Worm (Caenorhabditis elegans) whole organism, L2 larva: Measurements from ENCODE around the gene T26G10.5.

Experiments used
- C34F6.9 ChIP-seq: fragments of 150-350 bp; optimal IDR thresholded peaks from 2 replicates; lab custom pipeline; 2014; ENCODE audit warnings: missing biosample characterization, missing genetic modification characterization
- F13H6.1 ChIP-seq: sonication (generic microtip); optimal IDR thresholded peaks from 2 replicates; lab custom pipeline; 2016; ENCODE audit warnings: missing genetic modification characterization, missing compliant biosample characterization
- R02D3.7 ChIP-seq: fragments of 150-350 bp; optimal IDR thresholded peaks from 2 replicates; lab custom pipeline; 2014; ENCODE audit warnings: missing biosample characterization, missing genetic modification characterization
- Y55F3AM.14 ChIP-seq: fragments of 200-800 bp; sonication (Bioruptor generic); optimal IDR thresholded peaks from 2 replicates; lab custom pipeline; 2018; ENCODE audit warnings: mild to moderate bottlenecking, missing genetic modification characterization, missing compliant biosample characterization
- ZK546.5 ChIP-seq: sonication (generic microtip); optimal IDR thresholded peaks from 2 replicates; lab custom pipeline; 2017; ENCODE audit warnings: missing biosample characterization, missing genetic modification characterization
- aly-2 ChIP-seq: fragments of 150-350 bp; optimal IDR thresholded peaks from 2 replicates; lab custom pipeline; 2014; ENCODE audit warnings: missing biosample characterization, missing genetic modification characterization
- ama-1 ChIP-seq: fragments of 150-350 bp; optimal IDR thresholded peaks from 2 replicates; lab custom pipeline; 2018; ENCODE audit warnings: inconsistent platforms
- blmp-1 ChIP-seq: sonication (generic microtip); optimal IDR thresholded peaks from 2 replicates; lab custom pipeline; 2017; ENCODE audit warnings: missing genetic modification characterization, mild to moderate bottlenecking, missing compliant biosample characterization, antibody characterized with exemption, moderate library complexity; ENCODE audit not compliant: insufficient read depth
- crh-2 ChIP-seq: sonication (generic microtip); optimal IDR thresholded peaks from 2 replicates; lab custom pipeline; 2017; ENCODE audit warnings: missing biosample characterization, missing genetic modification characterization
- egl-27 ChIP-seq: sonication (generic microtip); optimal IDR thresholded peaks from 3 replicates; lab custom pipeline; 2017; ENCODE audit warnings: missing biosample characterization, missing genetic modification reagents, missing genetic modification characterization
- elt-1 ChIP-seq: fragments of 150-350 bp; optimal IDR thresholded peaks from 2 replicates; lab custom pipeline; 2014; ENCODE audit warnings: missing biosample characterization, missing genetic modification characterization
- fos-1 ChIP-seq: fragments of 150-350 bp; optimal IDR thresholded peaks from 2 replicates; lab custom pipeline; 2014; ENCODE audit warnings: missing biosample characterization, missing genetic modification characterization
- gmeb-1 ChIP-seq: fragments of 150-350 bp; optimal IDR thresholded peaks from 2 replicates; lab custom pipeline; 2014; ENCODE audit warnings: missing biosample characterization, missing genetic modification characterization
- lin-11 ChIP-seq: fragments of 150-350 bp; sonication (generic microtip); optimal IDR thresholded peaks from 2 replicates; lab custom pipeline; 2014; ENCODE audit warnings: missing biosample characterization, missing genetic modification characterization, inconsistent platforms, mixed read lengths
- lin-13 ChIP-seq: fragments of 150-350 bp; optimal IDR thresholded peaks from 2 replicates; lab custom pipeline; 2014; ENCODE audit warnings: missing biosample characterization, missing genetic modification reagents, missing genetic modification characterization
- lin-39 ChIP-seq: fragments of 150-350 bp; optimal IDR thresholded peaks from 2 replicates; lab custom pipeline; 2014; ENCODE audit warnings: missing biosample characterization, missing genetic modification reagents, missing genetic modification characterization
- lsy-2 ChIP-seq, 2 experiments: fragments of 150-350 bp in 1 of 2; sonication (generic microtip) in 1 of 2; optimal IDR thresholded peaks; 2 replicates each; lab custom pipeline; 2014 to 2017; ENCODE audit warnings: missing biosample characterization in 2 of 2, missing genetic modification characterization in 2 of 2
- mab-5 ChIP-seq: fragments of 150-350 bp; optimal IDR thresholded peaks from 2 replicates; lab custom pipeline; 2014; ENCODE audit warnings: missing biosample characterization, missing genetic modification characterization
- mbf-1 ChIP-seq: sonication (generic microtip); optimal IDR thresholded peaks from 2 replicates; lab custom pipeline; 2017; ENCODE audit warnings: missing biosample characterization, missing genetic modification characterization
- mdl-1 ChIP-seq, 2 experiments: fragments of 150-350 bp in 1 of 2; sonication (generic microtip) in 1 of 2; optimal IDR thresholded peaks; 2 replicates each; lab custom pipeline; 2017; ENCODE audit warnings: missing biosample characterization in 2 of 2, missing genetic modification characterization in 2 of 2
- nhr-10 ChIP-seq: sonication (generic microtip); optimal IDR thresholded peaks from 2 replicates; lab custom pipeline; 2017; ENCODE audit warnings: missing biosample characterization, missing genetic modification characterization
- nhr-11 ChIP-seq: fragments of 150-350 bp; optimal IDR thresholded peaks from 2 replicates; lab custom pipeline; 2014; ENCODE audit warnings: missing biosample characterization, missing genetic modification characterization
- nhr-12 ChIP-seq: fragments of 150-350 bp; optimal IDR thresholded peaks from 2 replicates; lab custom pipeline; 2014; ENCODE audit warnings: missing biosample characterization, missing genetic modification characterization
- nhr-129 ChIP-seq: fragments of 150-350 bp; optimal IDR thresholded peaks from 2 replicates; lab custom pipeline; 2014; ENCODE audit warnings: missing biosample characterization, missing genetic modification characterization
- nhr-21 ChIP-seq: fragments of 150-350 bp; optimal IDR thresholded peaks from 2 replicates; lab custom pipeline; 2014; ENCODE audit warnings: missing biosample characterization, missing genetic modification characterization
- nhr-23 ChIP-seq: fragments of 150-350 bp; optimal IDR thresholded peaks from 2 replicates; lab custom pipeline; 2014; ENCODE audit warnings: missing biosample characterization, missing genetic modification reagents, missing genetic modification characterization
- nhr-237 ChIP-seq: fragments of 150-350 bp; optimal IDR thresholded peaks from 2 replicates; lab custom pipeline; 2014; ENCODE audit warnings: missing biosample characterization, missing genetic modification characterization
- nhr-25 ChIP-seq: fragments of 150-350 bp; sonication (generic microtip); optimal IDR thresholded peaks from 3 replicates; lab custom pipeline; 2014; ENCODE audit warnings: missing biosample characterization, missing genetic modification characterization
- nhr-6 ChIP-seq: fragments of 150-350 bp; optimal IDR thresholded peaks from 2 replicates; lab custom pipeline; 2014; ENCODE audit warnings: missing biosample characterization, missing genetic modification characterization
- nhr-77 ChIP-seq: fragments of 150-350 bp; optimal IDR thresholded peaks from 2 replicates; lab custom pipeline; 2014; ENCODE audit warnings: missing biosample characterization, missing genetic modification characterization
- peb-1 ChIP-seq: fragments of 150-350 bp; optimal IDR thresholded peaks from 2 replicates; lab custom pipeline; 2014; ENCODE audit warnings: missing biosample characterization, missing genetic modification characterization
- sem-4 ChIP-seq: fragments of 150-350 bp; optimal IDR thresholded peaks from 2 replicates; lab custom pipeline; 2014; ENCODE audit warnings: missing biosample characterization, missing genetic modification reagents, missing genetic modification characterization
- skn-1 ChIP-seq: sonication (generic microtip); optimal IDR thresholded peaks from 2 replicates; lab custom pipeline; 2017; ENCODE audit warnings: missing biosample characterization, missing genetic modification characterization
- sma-3 ChIP-seq: sonication (generic microtip); optimal IDR thresholded peaks from 2 replicates; lab custom pipeline; 2016; ENCODE audit warnings: missing genetic modification reagents, missing genetic modification characterization, missing compliant biosample characterization
- sma-9 ChIP-seq, 2 experiments: fragments of 150-350 bp in 1 of 2; sonication (generic microtip) in 1 of 2; optimal IDR thresholded peaks; 2 replicates each; lab custom pipeline; 2014 to 2016; ENCODE audit warnings: missing genetic modification characterization in 2 of 2, mild to moderate bottlenecking in 1 of 2, missing biosample characterization in 1 of 2, missing compliant biosample characterization in 1 of 2, missing genetic modification reagents in 1 of 2, moderate library complexity in 1 of 2
- unc-39 ChIP-seq: fragments of 150-350 bp; optimal IDR thresholded peaks from 2 replicates; lab custom pipeline; 2014; ENCODE audit warnings: missing biosample characterization, missing genetic modification characterization
- unc-55 ChIP-seq: fragments of 150-350 bp; sonication (generic microtip); optimal IDR thresholded peaks from 3 replicates; lab custom pipeline; 2014; ENCODE audit warnings: missing biosample characterization, missing genetic modification reagents, missing genetic modification characterization
- unc-62 ChIP-seq: fragments of 150-350 bp; optimal IDR thresholded peaks from 2 replicates; lab custom pipeline; 2014; ENCODE audit warnings: missing biosample characterization, missing genetic modification reagents, missing genetic modification characterization
- zag-1 ChIP-seq: fragments of 150-350 bp; optimal IDR thresholded peaks from 2 replicates; lab custom pipeline; 2014; ENCODE audit warnings: missing biosample characterization, missing genetic modification characterization
- ztf-1 ChIP-seq: fragments of 200-800 bp; sonication (Bioruptor generic); conservative IDR thresholded peaks from 2 replicates; pipeline ENCODE4 v1.3.6; 2022; ENCODE audit warnings: missing genetic modification characterization, missing compliant biosample characterization
- ztf-11 ChIP-seq: sonication (generic microtip); optimal IDR thresholded peaks from 2 replicates; lab custom pipeline; 2017; ENCODE audit warnings: missing biosample characterization, missing genetic modification characterization
- ztf-4 ChIP-seq: fragments of 150-350 bp; optimal IDR thresholded peaks from 2 replicates; lab custom pipeline; 2014; ENCODE audit warnings: missing biosample characterization, missing genetic modification characterization

T26G10.5 gene

ce11 chrIII:9467095-9467494, 40.9 kb upstream of the T26G10.5 start, which contains the start of gene baf-1:
TSS of gene baf-1 (plus strand) at chrIII:9467464.
- TF ChIP-seq sma-9 (GFP tag; optimal IDR thresholded peaks at IDR 0.05; lab: Kevin White, UChicago) (peak; percentile 46), sma-9 (tag; optimal IDR thresholded peaks at IDR 0.05; lab: Kevin White, UChicago) (no peak), peb-1 (tag; lab: Kevin White, UChicago) (no peak), nhr-10 (tag; lab: Kevin White, UChicago) (no peak), ztf-1 (no peak), lin-13 (GFP tag; lab: Kevin White, UChicago) (peak; percentile 33), lin-11 (tag; lab: Kevin White, UChicago) (peak; percentile 17), F13H6.1 (tag; lab: Kevin White, UChicago) (peak; percentile 23), Y55F3AM.14 (GFP tag; lab: Kevin White, UChicago) (no peak), nhr-23 (tag; lab: Kevin White, UChicago) (no peak), R02D3.7 (tag; lab: Kevin White, UChicago) (no peak), mab-5 (peak; percentile 57), fos-1 (tag; lab: Kevin White, UChicago) (peak; percentile 37), nhr-21 (tag; lab: Kevin White, UChicago) (peak; percentile 29), C34F6.9 (tag; lab: Kevin White, UChicago) (peak; percentile 93), crh-2 (tag; lab: Kevin White, UChicago) (peak; percentile 70), elt-1 (no peak), sma-3 (GFP tag; lab: Kevin White, UChicago) (peak; percentile 58), unc-55 (GFP tag; lab: Kevin White, UChicago) (peak; percentile 76), ZK546.5 (tag; lab: Kevin White, UChicago) (peak; percentile 12), nhr-129 (tag; lab: Kevin White, UChicago) (peak; percentile 30), sem-4 (tag; lab: Kevin White, UChicago) (no peak), ama-1 (lab: Kevin White, UChicago) (no peak), nhr-237 (tag; lab: Kevin White, UChicago) (no peak), nhr-25 (tag; lab: Kevin White, UChicago) (peak; percentile 72), blmp-1 (peak; percentile 13), ztf-4 (tag; lab: Kevin White, UChicago) (no peak), lsy-2 (tag; optimal IDR thresholded peaks at IDR 0.05; lab: Kevin White, UChicago) (peak; percentile 44 to 83), gmeb-1 (tag; lab: Kevin White, UChicago) (peak; percentile 80)

DNA sequence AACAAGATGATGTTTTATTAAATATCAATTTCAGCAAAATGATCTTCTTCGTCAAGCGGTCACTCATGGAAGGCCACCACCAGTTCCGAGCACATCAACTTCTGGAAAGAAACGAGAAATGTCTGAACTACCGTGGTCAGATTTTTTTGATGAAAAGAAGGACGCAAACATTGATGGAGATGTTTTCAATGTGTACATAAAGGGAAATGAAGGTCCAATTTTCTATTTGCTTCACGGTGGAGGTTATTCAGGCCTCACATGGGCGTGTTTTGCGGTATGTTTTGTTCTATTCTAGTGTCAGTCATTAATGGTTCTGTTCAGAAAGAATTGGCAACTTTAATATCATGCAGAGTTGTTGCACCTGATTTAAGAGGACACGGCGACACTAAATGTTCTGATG, 39.7 kb upstream of the T26G10.5 start, which contains the start of gene B0464.6:
TSS of gene B0464.6 (minus strand) at position 101 of the 400 bp plus-strand sequence.
- TF ChIP-seq nhr-6 (tag; lab: Kevin White, UChicago) (no peak), aly-2 (no peak), mab-5 (no peak), crh-2 (tag; lab: Kevin White, UChicago) (no peak), ztf-11 (tag; lab: Kevin White, UChicago) (no peak), nhr-23 (tag; lab: Kevin White, UChicago) (no peak), lsy-2 (tag; optimal IDR thresholded peaks at IDR 0.05; lab: Kevin White, UChicago) (no peak), unc-55 (GFP tag; lab: Kevin White, UChicago) (no peak), mdl-1 (tag; optimal IDR thresholded peaks at IDR 0.05; lab: Kevin White, UChicago) (no peak), nhr-11 (tag; lab: Kevin White, UChicago) (no peak), nhr-77 (no peak)

- TF ChIP-seq zag-1 (tag; lab: Kevin White, UChicago) (no peak), ama-1 (lab: Kevin White, UChicago) (no peak), unc-55 (GFP tag; lab: Kevin White, UChicago) (peak; percentile 74), ztf-11 (tag; lab: Kevin White, UChicago) (no peak), mbf-1 (no peak), C34F6.9 (tag; lab: Kevin White, UChicago) (peak; percentile 89), gmeb-1 (tag; lab: Kevin White, UChicago) (peak; percentile 68), elt-1 (no peak), F13H6.1 (tag; lab: Kevin White, UChicago) (peak; percentile 40), unc-39 (tag; lab: Kevin White, UChicago) (no peak), nhr-12 (tag; lab: Kevin White, UChicago) (no peak), nhr-25 (tag; lab: Kevin White, UChicago) (peak; percentile 26), sma-9 (GFP tag; optimal IDR thresholded peaks at IDR 0.05; lab: Kevin White, UChicago) (peak; percentile 61), sma-9 (tag; optimal IDR thresholded peaks at IDR 0.05; lab: Kevin White, UChicago) (no peak), skn-1 (tag; lab: Kevin White, UChicago) (no peak), lin-39 (tag; lab: Kevin White, UChicago) (no peak), lsy-2 (tag; optimal IDR thresholded peaks at IDR 0.05; lab: Kevin White, UChicago) (peak; percentile 57 to 82), crh-2 (tag; lab: Kevin White, UChicago) (peak; percentile 24), mab-5 (no peak), egl-27 (tag; lab: Kevin White, UChicago) (peak; percentile 28), sma-3 (GFP tag; lab: Kevin White, UChicago) (peak; percentile 66), unc-62 (GFP tag; lab: Kevin White, UChicago) (no peak), lin-13 (GFP tag; lab: Kevin White, UChicago) (peak; percentile 13)
These were observed 39.2 kb upstream of the T26G10.5 start, which contains the start of gene B0464.9 for ce11 chrIII:9465424-9465823. TSS of gene B0464.9 (plus strand) at chrIII:9465767.
